Worm (Caenorhabditis elegans): ENCODE results near the gene M88.3.
A peak's percentile ranks its signal among the peaks of the same experiment; 100 is the strongest.

- TF ChIP-seq nhr-23 (tag; optimal IDR thresholded peaks at IDR 0.05) (no peak), mdl-1 (tag; optimal IDR thresholded peaks at IDR 0.05) (no peak), fkh-10 (GFP tag; optimal IDR thresholded peaks at IDR 0.05) (no peak), ceh-82 (tag; optimal IDR thresholded peaks at IDR 0.05) (no peak), ztf-4 (tag; optimal IDR thresholded peaks at IDR 0.05) (no peak), ama-1 (optimal IDR thresholded peaks at IDR 0.05) (no peak), pqm-1 (tag; optimal IDR thresholded peaks at IDR 0.05) (peak; percentile 75)
These were observed 4.3 kb downstream of the M88.3 start, which contains the start of gene ugt-62 for ce11 chrIII:4540604-4541003.

Measured in whole organism, L3 larva.